Worm (Caenorhabditis elegans) whole organism, L1 larva: Measurements from ENCODE around the gene eak-7.

ENCODE experiments used
- C04F5.9 ChIP-seq: sonication (generic microtip); optimal IDR thresholded peaks from 2 replicates; lab custom pipeline; 2016; ENCODE audit warnings: missing genetic modification characterization, missing compliant biosample characterization
- C34B4.2 ChIP-seq: sonication (generic microtip); optimal IDR thresholded peaks from 2 replicates; lab custom pipeline; 2017; ENCODE audit warnings: mild to moderate bottlenecking, missing genetic modification characterization, missing compliant biosample characterization
- F16B12.6 ChIP-seq: fragments of 150-350 bp; optimal IDR thresholded peaks from 2 replicates; lab custom pipeline; 2014; ENCODE audit warnings: missing biosample characterization, missing genetic modification characterization
- aha-1 ChIP-seq: fragments of 150-350 bp; optimal IDR thresholded peaks from 2 replicates; lab custom pipeline; 2014; ENCODE audit warnings: missing biosample characterization, missing genetic modification characterization
- ama-1 ChIP-seq: fragments of 150-350 bp; optimal IDR thresholded peaks from 2 replicates; lab custom pipeline; 2014
- grh-1 ChIP-seq: fragments of 200-800 bp; sonication (Bioruptor generic); IDR thresholded peaks from 2 replicates; pipeline ENCODE4 v1.3.6; 2022; ENCODE audit warnings: missing genetic modification reagents, missing genetic modification characterization, missing compliant biosample characterization
- lin-13 ChIP-seq: fragments of 150-350 bp; optimal IDR thresholded peaks from 2 replicates; lab custom pipeline; 2014; ENCODE audit warnings: missing biosample characterization, missing genetic modification reagents, missing genetic modification characterization
- mef-2 ChIP-seq: fragments of 150-350 bp; optimal IDR thresholded peaks from 2 replicates; lab custom pipeline; 2014; ENCODE audit warnings: missing biosample characterization, missing genetic modification characterization
- mep-1 ChIP-seq: fragments of 150-350 bp; optimal IDR thresholded peaks from 2 replicates; lab custom pipeline; 2014; ENCODE audit warnings: missing biosample characterization, missing genetic modification characterization
- nhr-11 ChIP-seq: fragments of 150-350 bp; optimal IDR thresholded peaks from 2 replicates; lab custom pipeline; 2014; ENCODE audit warnings: missing biosample characterization, missing genetic modification characterization
- nhr-237 ChIP-seq: fragments of 150-350 bp; optimal IDR thresholded peaks from 2 replicates; lab custom pipeline; 2014; ENCODE audit warnings: missing biosample characterization, missing genetic modification characterization
- nhr-28 ChIP-seq: fragments of 150-350 bp; optimal IDR thresholded peaks from 2 replicates; lab custom pipeline; 2014; ENCODE audit warnings: missing biosample characterization, missing genetic modification characterization
- nhr-47 ChIP-seq: sonication (generic microtip); optimal IDR thresholded peaks from 2 replicates; lab custom pipeline; 2016; ENCODE audit warnings: mild to moderate bottlenecking, missing genetic modification characterization, moderate library complexity, missing compliant biosample characterization
- nhr-90 ChIP-seq: sonication (generic microtip); optimal IDR thresholded peaks from 2 replicates; lab custom pipeline; 2016; ENCODE audit warnings: mild to moderate bottlenecking, missing genetic modification characterization, missing compliant biosample characterization; ENCODE audit not compliant: poor library complexity
- pax-3 ChIP-seq: fragments of 200-800 bp; sonication (Bioruptor generic); optimal IDR thresholded peaks from 2 replicates; lab custom pipeline; 2018; ENCODE audit warnings: mild to moderate bottlenecking, missing genetic modification characterization, moderate library complexity, missing compliant biosample characterization
- pqm-1 ChIP-seq: sonication (generic microtip); optimal IDR thresholded peaks from 3 replicates; lab custom pipeline; 2017; ENCODE audit warnings: missing biosample characterization, missing genetic modification characterization
- rnt-1 ChIP-seq: sonication (generic microtip); optimal IDR thresholded peaks from 2 replicates; lab custom pipeline; 2016; ENCODE audit warnings: mild to moderate bottlenecking, missing genetic modification characterization, moderate library complexity, missing compliant biosample characterization
- sptf-1 ChIP-seq: fragments of 150-350 bp; optimal IDR thresholded peaks from 2 replicates; lab custom pipeline; 2014; ENCODE audit warnings: missing biosample characterization, missing genetic modification characterization
- swsn-7 ChIP-seq: sonication (generic microtip); optimal IDR thresholded peaks from 2 replicates; lab custom pipeline; 2016; ENCODE audit warnings: missing genetic modification characterization, missing compliant biosample characterization
- tbx-2 ChIP-seq: sonication (generic microtip); optimal IDR thresholded peaks from 2 replicates; lab custom pipeline; 2016; ENCODE audit warnings: missing genetic modification characterization, missing compliant biosample characterization
- xbp-1 ChIP-seq: sonication (generic microtip); optimal IDR thresholded peaks from 2 replicates; lab custom pipeline; 2016; ENCODE audit warnings: missing genetic modification characterization, missing compliant biosample characterization

eak-7 gene

ce11 chrIV:12522521-12522920 lies 43.3 kb downstream of the eak-7 start, which contains the start of gene sru-13:
TSS of gene sru-13 (minus strand) at chrIV:12522621.
- TF ChIP-seq ama-1 (no peak), grh-1 (no peak), rnt-1 (no peak), xbp-1 (tag; lab: Kevin White, UChicago) (no peak), mef-2 (tag; lab: Kevin White, UChicago) (no peak), F16B12.6 (tag; lab: Kevin White, UChicago) (no peak), sptf-1 (tag; lab: Kevin White, UChicago) (no peak), nhr-90 (tag; lab: Kevin White, UChicago) (no peak), swsn-7 (tag; lab: Kevin White, UChicago) (no peak), aha-1 (no peak), mep-1 (tag; lab: Kevin White, UChicago) (no peak), pqm-1 (no peak), pax-3 (no peak), nhr-28 (tag; lab: Kevin White, UChicago) (no peak), nhr-237 (no peak), tbx-2 (tag; lab: Kevin White, UChicago) (no peak)

ce11 chrIV:12520150-12520549 lies 45.6 kb downstream of the eak-7 start, which contains the start of gene tsp-4:
TSS of gene tsp-4 (minus strand) at chrIV:12520250.
- no peak for TF ChIP-seq nhr-237
- TF ChIP-seq C04F5.9: no peak
- no peak for TF ChIP-seq pqm-1
- no peak for TF ChIP-seq lin-13 (GFP tag; lab: Kevin White, UChicago)
- no peak for TF ChIP-seq nhr-11 (tag; lab: Kevin White, UChicago)
- no peak for TF ChIP-seq C34B4.2
- TF ChIP-seq nhr-47 (tag; lab: Kevin White, UChicago): no peak
- no peak for TF ChIP-seq tbx-2 (tag; lab: Kevin White, UChicago)
- TF ChIP-seq, all 84 proteins: peak for 0
